Fruit fly (Drosophila melanogaster) whole organism, prepupa: ENCODE data around the gene Crk.

Source experiments
- Blimp-1 ChIP-seq: fragments of 200-800 bp; sonication (Bioruptor generic); optimal IDR thresholded peaks from 3 replicates; lab custom pipeline; 2017; ENCODE audit warnings: missing biosample characterization, missing genetic modification characterization, mild to moderate bottlenecking, moderate library complexity, missing genetic modification reagents
- CG10669 ChIP-seq: fragments of 200-800 bp; sonication (Bioruptor generic); optimal IDR thresholded peaks from 3 replicates; lab custom pipeline; 2018; ENCODE audit warnings: missing biosample characterization, mild to moderate bottlenecking, missing genetic modification characterization, moderate library complexity
- CG1621 ChIP-seq: fragments of 200-800 bp; sonication (Bioruptor generic); optimal IDR thresholded peaks from 3 replicates; lab custom pipeline; 2018; ENCODE audit warnings: missing biosample characterization, mild to moderate bottlenecking, missing genetic modification characterization
- CG6792 ChIP-seq: fragments of 200-800 bp; sonication (Bioruptor generic); optimal IDR thresholded peaks from 3 replicates; lab custom pipeline; 2016; ENCODE audit warnings: missing biosample characterization, missing genetic modification characterization
- CG7368 ChIP-seq: fragments of 200-800 bp; sonication (Bioruptor generic); optimal IDR thresholded peaks from 3 replicates; lab custom pipeline; 2016; ENCODE audit warnings: missing biosample characterization, missing genetic modification characterization
- CG8319 ChIP-seq: fragments of 200-800 bp; sonication (Bioruptor generic); optimal IDR thresholded peaks from 3 replicates; lab custom pipeline; 2016; ENCODE audit warnings: missing biosample characterization, missing genetic modification characterization
- Ets21C ChIP-seq: fragments of 200-800 bp; sonication (Bioruptor generic); optimal IDR thresholded peaks from 3 replicates; lab custom pipeline; 2016; ENCODE audit warnings: missing biosample characterization, missing genetic modification characterization
- Lpt ChIP-seq: fragments of 200-800 bp; sonication (Bioruptor generic); optimal IDR thresholded peaks from 3 replicates; lab custom pipeline; 2016; ENCODE audit warnings: missing biosample characterization, missing genetic modification characterization
- Met ChIP-seq: fragments of 200-800 bp; sonication (Bioruptor generic); optimal IDR thresholded peaks from 3 replicates; lab custom pipeline; 2016; ENCODE audit warnings: missing biosample characterization, missing genetic modification characterization
- Sox14 ChIP-seq: fragments of 200-800 bp; sonication (Bioruptor generic); optimal IDR thresholded peaks from 3 replicates; lab custom pipeline; 2016; ENCODE audit warnings: missing biosample characterization, missing genetic modification characterization
- fd85E ChIP-seq: fragments of 200-800 bp; sonication (Bioruptor generic); optimal IDR thresholded peaks from 3 replicates; lab custom pipeline; 2016; ENCODE audit warnings: missing biosample characterization, missing genetic modification characterization
- pdm3 ChIP-seq: fragments of 200-800 bp; sonication (Bioruptor generic); optimal IDR thresholded peaks from 3 replicates; lab custom pipeline; 2016; ENCODE audit warnings: missing biosample characterization, missing genetic modification characterization
- vri ChIP-seq: fragments of 200-800 bp; sonication (Bioruptor generic); optimal IDR thresholded peaks from 3 replicates; lab custom pipeline; 2016; ENCODE audit warnings: missing biosample characterization, mild to moderate bottlenecking, missing genetic modification characterization

dm6 chr4:240850-241249 lies 30.8 kb downstream of the Crk start:
- TF ChIP-seq CG7368 (no peak), pdm3 (GFP tag; lab: Kevin White, UChicago) (no peak), Sox14 (GFP tag; lab: Kevin White, UChicago) (no peak), fd85E (no peak), CG8319 (GFP tag; lab: Kevin White, UChicago) (no peak), Ets21C (GFP tag; lab: Kevin White, UChicago) (no peak), Met (GFP tag; lab: Kevin White, UChicago) (no peak), CG10669 (GFP tag; lab: Kevin White, UChicago) (no peak), CG6792 (GFP tag; lab: Kevin White, UChicago) (no peak), Blimp-1 (no peak), vri (GFP tag; lab: Kevin White, UChicago) (no peak), CG1621 (tag; lab: Kevin White, UChicago) (no peak), Lpt (GFP tag; lab: Kevin White, UChicago) (no peak)
